Fruit fly (Drosophila melanogaster) whole organism, embryonic: ENCODE results near the gene CG17343.

Source experiments
- Abd-B ChIP-seq: fragments of 200-800 bp; sonication (Bioruptor generic); optimal IDR thresholded peaks from 2 replicates; lab custom pipeline; 2018; ENCODE audit warnings: missing biosample characterization, mild to moderate bottlenecking, missing genetic modification characterization, moderate library complexity
- Asciz ChIP-seq: fragments of 200-800 bp; sonication (Bioruptor generic); optimal IDR thresholded peaks from 2 replicates; lab custom pipeline; 2017; ENCODE audit warnings: missing biosample characterization, mild to moderate bottlenecking, missing genetic modification characterization, missing genetic modification reagents
- CG10274 ChIP-seq: fragments of 200-800 bp; sonication (Bioruptor generic); optimal IDR thresholded peaks from 3 replicates; lab custom pipeline; 2017; ENCODE audit warnings: missing biosample characterization, mild to moderate bottlenecking, missing genetic modification characterization
- CG11504 ChIP-seq: fragments of 200-800 bp; sonication (Bioruptor generic); optimal IDR thresholded peaks from 3 replicates; lab custom pipeline; 2019; ENCODE audit warnings: missing biosample characterization, mild to moderate bottlenecking, missing genetic modification characterization, moderate library complexity
- CG13287 ChIP-seq: fragments of 200-800 bp; sonication (Bioruptor generic); IDR thresholded peaks from 2 replicates; pipeline ENCODE4 v1.3.6; 2022; ENCODE audit warnings: missing biosample characterization, missing genetic modification characterization; ENCODE audit not compliant: partially characterized antibody
- CG1603 ChIP-seq: fragments of 200-800 bp; sonication (Bioruptor generic); optimal IDR thresholded peaks from 2 replicates; lab custom pipeline; 2019; ENCODE audit warnings: missing biosample characterization, mild to moderate bottlenecking, missing genetic modification characterization, moderate library complexity
- CG2116 ChIP-seq: fragments of 200-800 bp; sonication (Bioruptor generic); optimal IDR thresholded peaks from 3 replicates; lab custom pipeline; 2018; ENCODE audit warnings: missing biosample characterization, mild to moderate bottlenecking, missing genetic modification characterization
- CG2875 ChIP-seq: fragments of 200-800 bp; sonication (Bioruptor generic); optimal IDR thresholded peaks from 2 replicates; lab custom pipeline; 2017; ENCODE audit warnings: missing biosample characterization, mild to moderate bottlenecking, missing genetic modification characterization, missing genetic modification reagents
- CG3407 ChIP-seq: fragments of 200-800 bp; sonication (Bioruptor generic); optimal IDR thresholded peaks from 2 replicates; lab custom pipeline; 2018; ENCODE audit warnings: missing biosample characterization, mild to moderate bottlenecking, missing genetic modification characterization
- CG6791 ChIP-seq: fragments of 200-800 bp; sonication (Bioruptor generic); IDR thresholded peaks from 3 replicates; pipeline ENCODE4 v1.3.6; 2022; ENCODE audit warnings: missing biosample characterization, missing genetic modification characterization; ENCODE audit not compliant: partially characterized antibody
- CG7745 ChIP-seq: fragments of 200-800 bp; sonication (Bioruptor generic); optimal IDR thresholded peaks from 2 replicates; lab custom pipeline; 2018; ENCODE audit warnings: missing biosample characterization, mild to moderate bottlenecking, missing genetic modification characterization, moderate library complexity
- CG7928 ChIP-seq: fragments of 200-800 bp; sonication (Bioruptor generic); optimal IDR thresholded peaks from 2 replicates; lab custom pipeline; 2017; ENCODE audit warnings: missing biosample characterization, mild to moderate bottlenecking, missing genetic modification characterization
- CG8359 ChIP-seq: fragments of 200-800 bp; sonication (Bioruptor generic); optimal IDR thresholded peaks from 2 replicates; lab custom pipeline; 2017; ENCODE audit warnings: missing biosample characterization, mild to moderate bottlenecking, missing genetic modification characterization, borderline replicate concordance
- Dip2 ChIP-seq: fragments of 200-800 bp; sonication (Bioruptor generic); IDR thresholded peaks from 2 replicates; pipeline ENCODE4 v1.3.6; 2022; ENCODE audit warnings: missing biosample characterization, missing genetic modification characterization
- Doc3 ChIP-seq: fragments of 200-800 bp; sonication (Bioruptor generic); IDR thresholded peaks from 3 replicates; pipeline ENCODE4 v1.3.6; 2022; ENCODE audit warnings: missing biosample characterization, missing genetic modification characterization; ENCODE audit not compliant: partially characterized antibody
- Dp ChIP-seq: fragments of 200-800 bp; sonication (Bioruptor generic); optimal IDR thresholded peaks from 2 replicates; lab custom pipeline; 2018; ENCODE audit warnings: missing biosample characterization, mild to moderate bottlenecking, missing genetic modification characterization, moderate library complexity
- Dref ChIP-seq: fragments of 200-800 bp; sonication (Bioruptor generic); IDR thresholded peaks from 2 replicates; pipeline ENCODE4 v1.3.6; 2022; ENCODE audit warnings: missing biosample characterization, missing genetic modification characterization
- Ets65A ChIP-seq: fragments of 200-800 bp; sonication (Bioruptor generic); peaks from one replicate; lab custom pipeline; 2016; ENCODE audit warnings: missing biosample characterization, missing genetic modification characterization
- HLH54F ChIP-seq: fragments of 200-800 bp; sonication (Bioruptor generic); optimal IDR thresholded peaks from 3 replicates; lab custom pipeline; 2016; ENCODE audit warnings: missing biosample characterization, missing genetic modification characterization
- Hsf ChIP-seq: fragments of 200-800 bp; sonication (Bioruptor generic); optimal IDR thresholded peaks from 3 replicates; lab custom pipeline; 2016; ENCODE audit warnings: missing biosample characterization, missing genetic modification characterization
- MBD-R2 ChIP-seq: fragments of 200-800 bp; sonication (Bioruptor generic); IDR thresholded peaks from 2 replicates; pipeline ENCODE4 v1.3.6; 2022; ENCODE audit warnings: missing biosample characterization, missing genetic modification characterization
- Max ChIP-seq: fragments of 200-800 bp; sonication (Bioruptor generic); optimal IDR thresholded peaks from 2 replicates; lab custom pipeline; 2016; ENCODE audit warnings: missing biosample characterization, mild to moderate bottlenecking, missing genetic modification characterization
- NfI ChIP-seq: fragments of 200-800 bp; sonication (Bioruptor generic); optimal IDR thresholded peaks from 3 replicates; lab custom pipeline; 2018; ENCODE audit warnings: missing biosample characterization, mild to moderate bottlenecking, missing genetic modification characterization, moderate library complexity
- Scr ChIP-seq: fragments of 200-800 bp; sonication (Bioruptor generic); IDR thresholded peaks from 2 replicates; pipeline ENCODE4 v1.3.6; 2022; ENCODE audit warnings: missing biosample characterization, missing genetic modification characterization; ENCODE audit not compliant: partially characterized antibody
- Sry-δ ChIP-seq: fragments of 200-800 bp; sonication (Bioruptor generic); optimal IDR thresholded peaks from 2 replicates; lab custom pipeline; 2016; ENCODE audit warnings: missing biosample characterization, missing genetic modification characterization
- abd-A ChIP-seq: fragments of 200-800 bp; sonication (Bioruptor generic); optimal IDR thresholded peaks from 3 replicates; lab custom pipeline; 2019; ENCODE audit warnings: missing biosample characterization, mild to moderate bottlenecking, missing genetic modification characterization, moderate library complexity
- ac ChIP-seq: fragments of 200-800 bp; sonication (Bioruptor generic); optimal IDR thresholded peaks from 3 replicates; lab custom pipeline; 2017; ENCODE audit warnings: missing biosample characterization, mild to moderate bottlenecking, missing genetic modification characterization
- amos ChIP-seq: fragments of 200-800 bp; sonication (Bioruptor generic); IDR thresholded peaks from 2 replicates; pipeline ENCODE4 v1.3.6; 2022; ENCODE audit warnings: missing biosample characterization, missing genetic modification characterization; ENCODE audit not compliant: partially characterized antibody
- bbx ChIP-seq: fragments of 200-800 bp; sonication (Bioruptor generic); IDR thresholded peaks from 2 replicates; pipeline ENCODE4 v1.3.6; 2022; ENCODE audit warnings: missing biosample characterization, missing genetic modification characterization; ENCODE audit not compliant: partially characterized antibody
- chinmo ChIP-seq: fragments of 200-800 bp; sonication (Bioruptor generic); IDR thresholded peaks from 4 replicates; pipeline ENCODE4 v1.3.6; 2022; ENCODE audit warnings: missing biosample characterization, missing genetic modification characterization; ENCODE audit not compliant: partially characterized antibody
- cwo ChIP-seq: fragments of 200-800 bp; sonication (Bioruptor generic); optimal IDR thresholded peaks from 3 replicates; lab custom pipeline; 2017; ENCODE audit warnings: missing biosample characterization, missing genetic modification characterization, mild to moderate bottlenecking, moderate library complexity, missing genetic modification reagents
- dmrt11E ChIP-seq: fragments of 200-800 bp; sonication (Bioruptor generic); optimal IDR thresholded peaks from 3 replicates; lab custom pipeline; 2018; ENCODE audit warnings: missing biosample characterization, mild to moderate bottlenecking, missing genetic modification characterization, moderate library complexity
- dmrt99B ChIP-seq: fragments of 200-800 bp; sonication (Bioruptor generic); optimal IDR thresholded peaks from 2 replicates; lab custom pipeline; 2018; ENCODE audit warnings: missing biosample characterization, mild to moderate bottlenecking, missing genetic modification characterization, moderate library complexity
- grn ChIP-seq: fragments of 200-800 bp; sonication (Bioruptor generic); optimal IDR thresholded peaks from 3 replicates; lab custom pipeline; 2017; ENCODE audit warnings: missing biosample characterization, missing genetic modification characterization
- hb ChIP-seq: fragments of 200-800 bp; sonication (Bioruptor generic); IDR thresholded peaks from 3 replicates; pipeline ENCODE4 v1.3.6; 2022; ENCODE audit warnings: missing biosample characterization, missing genetic modification characterization; ENCODE audit not compliant: partially characterized antibody
- jumu ChIP-seq: fragments of 200-800 bp; sonication (Bioruptor generic); optimal IDR thresholded peaks from 3 replicates; lab custom pipeline; 2016; ENCODE audit warnings: missing biosample characterization, missing genetic modification characterization
- knrl ChIP-seq: fragments of 200-800 bp; sonication (Bioruptor generic); IDR thresholded peaks from 3 replicates; pipeline ENCODE4 v1.3.6; 2022; ENCODE audit warnings: missing biosample characterization, missing genetic modification characterization; ENCODE audit not compliant: partially characterized antibody
- lola ChIP-seq, 3 experiments: fragments of >200 bp in 2 of 3; fragments of 200-800 bp in 1 of 3; sonication (Bioruptor generic) in 1 of 3; optimal IDR thresholded peaks; 2 replicates each; lab custom pipeline; 2017 to 2019; ENCODE audit warnings: missing biosample characterization in 3 of 3, missing genetic modification characterization in 3 of 3, mild to moderate bottlenecking in 1 of 3, moderate library complexity in 1 of 3
- mld ChIP-seq: fragments of 200-800 bp; sonication (Bioruptor generic); IDR thresholded peaks from 3 replicates; pipeline ENCODE4 v1.3.6; 2022; ENCODE audit warnings: missing biosample characterization, missing genetic modification characterization; ENCODE audit not compliant: partially characterized antibody
- pfk ChIP-seq: fragments of 200-800 bp; sonication (Bioruptor generic); optimal IDR thresholded peaks from 2 replicates; lab custom pipeline; 2018; ENCODE audit warnings: missing biosample characterization, mild to moderate bottlenecking, missing genetic modification characterization, moderate library complexity
- rib ChIP-seq: fragments of 200-800 bp; sonication (Bioruptor generic); IDR thresholded peaks from 2 replicates; pipeline ENCODE4 v1.3.6; 2022; ENCODE audit warnings: missing biosample characterization, missing genetic modification characterization
- run ChIP-seq: fragments of 200-800 bp; sonication (Bioruptor generic); optimal IDR thresholded peaks from 3 replicates; lab custom pipeline; 2018; ENCODE audit warnings: missing biosample characterization, mild to moderate bottlenecking, missing genetic modification characterization
- sens-2 ChIP-seq: fragments of 200-800 bp; sonication (Bioruptor generic); IDR thresholded peaks from 2 replicates; pipeline ENCODE4 v1.3.6; 2022; ENCODE audit warnings: missing biosample characterization, missing genetic modification characterization
- shn ChIP-seq: fragments of 200-800 bp; sonication (Bioruptor generic); optimal IDR thresholded peaks from 3 replicates; lab custom pipeline; 2016; ENCODE audit warnings: missing biosample characterization, missing genetic modification characterization
- tna ChIP-seq: fragments of 200-800 bp; sonication (Bioruptor generic); IDR thresholded peaks from 2 replicates; pipeline ENCODE4 v1.3.6; 2022; ENCODE audit warnings: missing biosample characterization, missing genetic modification characterization; ENCODE audit not compliant: partially characterized antibody
- unpg ChIP-seq: fragments of 200-800 bp; sonication (Bioruptor generic); optimal IDR thresholded peaks from 3 replicates; lab custom pipeline; 2018; ENCODE audit warnings: missing biosample characterization, mild to moderate bottlenecking, missing genetic modification characterization, moderate library complexity
- zen2 ChIP-seq: fragments of 200-800 bp; sonication (Bioruptor generic); IDR thresholded peaks from 3 replicates; pipeline ENCODE4 v1.3.6; 2022; ENCODE audit warnings: missing biosample characterization, missing genetic modification characterization; ENCODE audit not compliant: partially characterized antibody

The CG17343 gene

dm6 chr2L:19063090-19063692 is 1.5 kb upstream of the CG17343 start, which contains the start of gene Dus4 (continued):
- no peak for TF ChIP-seq CG7928 (GFP tag; lab: Kevin White, UChicago)
- no peak for TF ChIP-seq CG7745 (tag; lab: Kevin White, UChicago)
- TF ChIP-seq Dref (GFP tag; lab: Robert Waterston, UW) = peak; percentile 78
- TF ChIP-seq sens-2 (GFP tag; lab: Robert Waterston, UW) = no peak
- TF ChIP-seq knrl (GFP tag; lab: Robert Waterston, UW) = peak; percentile 56; the same call in 2 of the 3 replicates
- TF ChIP-seq Scr (GFP tag; lab: Robert Waterston, UW) = peak; percentile 80
- no peak for TF ChIP-seq grn (GFP tag; lab: Kevin White, UChicago)
- peak; percentile 93 for TF ChIP-seq hb (GFP tag; lab: Robert Waterston, UW)
- TF ChIP-seq jumu (GFP tag; lab: Kevin White, UChicago) = no peak
- peak; percentile 38 for TF ChIP-seq Dp (GFP tag; lab: Kevin White, UChicago)
- TF ChIP-seq shn (GFP tag; lab: Kevin White, UChicago) = no peak
- TF ChIP-seq HLH54F (GFP tag; lab: Kevin White, UChicago) = no peak
- TF ChIP-seq abd-A (tag; lab: Kevin White, UChicago) = no peak
- no peak for TF ChIP-seq unpg (GFP tag; lab: Kevin White, UChicago)
- no peak for TF ChIP-seq NfI (GFP tag; lab: Kevin White, UChicago)
- TF ChIP-seq Ets65A (GFP tag; lab: Kevin White, UChicago) = no peak
- no peak for TF ChIP-seq CG1603 (tag; lab: Kevin White, UChicago)
- TF ChIP-seq ac = no peak
- TF ChIP-seq CG2875 (GFP tag; lab: Kevin White, UChicago) = no peak
- TF ChIP-seq CG13287 = peak; percentile 88
- TF ChIP-seq CG3407 (GFP tag; lab: Kevin White, UChicago) = no peak
- TF ChIP-seq CG11504 (tag; lab: Kevin White, UChicago) = peak; percentile 8
- no peak for TF ChIP-seq lola (GFP tag; optimal IDR thresholded peaks at IDR 0.05; lab: Kevin White, UChicago)
- peak; percentile 79 for TF ChIP-seq Doc3 (GFP tag; lab: Robert Waterston, UW)
- TF ChIP-seq dmrt11E (tag; lab: Kevin White, UChicago) = no peak
- TF ChIP-seq tna (GFP tag; lab: Robert Waterston, UW) = peak; percentile 97
- no peak for TF ChIP-seq rib (GFP tag; lab: Robert Waterston, UW)
- peak; percentile 97 for TF ChIP-seq chinmo (GFP tag; lab: Robert Waterston, UW)
- TF ChIP-seq Max (GFP tag; lab: Kevin White, UChicago) = no peak
- peak; percentile 40; the same call in 1 of the 2 replicates for TF ChIP-seq MBD-R2
- no peak for TF ChIP-seq Asciz
- no peak for TF ChIP-seq dmrt99B (tag; lab: Kevin White, UChicago)
- TF ChIP-seq Dip2 (GFP tag; lab: Robert Waterston, UW) = no peak
- no peak for TF ChIP-seq Abd-B
- peak; percentile 53 for TF ChIP-seq run
- TF ChIP-seq Sry-δ (GFP tag; lab: Kevin White, UChicago) = peak; percentile 37
- TF ChIP-seq CG10274 = no peak
- peak; percentile 97 for TF ChIP-seq zen2
- TF ChIP-seq CG2116 (GFP tag; lab: Kevin White, UChicago) = peak; percentile 59
- TF ChIP-seq mld (GFP tag; lab: Robert Waterston, UW) = peak; percentile 95
- TF ChIP-seq pfk (GFP tag; lab: Kevin White, UChicago) = no peak
- TF ChIP-seq amos (GFP tag; lab: Robert Waterston, UW) = peak; percentile 82; the same call in 1 of the 2 replicates
- TF ChIP-seq Hsf (GFP tag; lab: Kevin White, UChicago) = no peak
- no peak for TF ChIP-seq cwo (GFP tag; lab: Kevin White, UChicago)
- peak; percentile 95 for TF ChIP-seq bbx (GFP tag; lab: Robert Waterston, UW)
- peak; percentile 92 for TF ChIP-seq CG6791 (GFP tag; lab: Robert Waterston, UW)
- no peak for TF ChIP-seq CG8359 (GFP tag; lab: Kevin White, UChicago)
